Fruit fly (Drosophila melanogaster) whole organism, embryonic: Measurements from ENCODE around the gene Pcmt.
A peak's percentile ranks its signal among the peaks of the same experiment; 100 is the strongest.

Experiments
- Aef1 ChIP-seq: fragments of 200-800 bp; sonication (Bioruptor generic); IDR thresholded peaks from 3 replicates; pipeline ENCODE4 v1.3.6; 2022; ENCODE audit warnings: missing biosample characterization, missing genetic modification characterization
- CG1024 ChIP-seq: fragments of 200-800 bp; sonication (Bioruptor generic); IDR thresholded peaks from 2 replicates; pipeline ENCODE4 v1.3.6; 2022; ENCODE audit warnings: missing biosample characterization, missing genetic modification characterization
- CG10274 ChIP-seq: fragments of 200-800 bp; sonication (Bioruptor generic); optimal IDR thresholded peaks from 3 replicates; lab custom pipeline; 2017; ENCODE audit warnings: missing biosample characterization, mild to moderate bottlenecking, missing genetic modification characterization
- CG10321 ChIP-seq: fragments of 200-800 bp; sonication (Bioruptor generic); IDR thresholded peaks from 2 replicates; pipeline ENCODE4 v1.3.6; 2022; ENCODE audit warnings: missing biosample characterization, missing genetic modification characterization
- CG10654 ChIP-seq: fragments of 200-800 bp; sonication (Bioruptor generic); optimal IDR thresholded peaks from 2 replicates; lab custom pipeline; 2016; ENCODE audit warnings: missing biosample characterization, missing genetic modification characterization
- CG11696 ChIP-seq: fragments of 200-800 bp; sonication (Bioruptor generic); IDR thresholded peaks from 2 replicates; pipeline ENCODE4 v1.3.6; 2022; ENCODE audit warnings: missing biosample characterization, missing genetic modification characterization
- CG12071 ChIP-seq: fragments of 200-800 bp; sonication (Bioruptor generic); optimal IDR thresholded peaks from 3 replicates; lab custom pipeline; 2018; ENCODE audit warnings: missing biosample characterization, mild to moderate bottlenecking, missing genetic modification characterization
- CG14667 ChIP-seq: fragments of 200-800 bp; sonication (Bioruptor generic); IDR thresholded peaks from 2 replicates; pipeline ENCODE4 v1.3.6; 2022; ENCODE audit warnings: missing biosample characterization, missing genetic modification characterization
- CG15269 ChIP-seq: fragments of 200-800 bp; sonication (Bioruptor generic); optimal IDR thresholded peaks from 2 replicates; lab custom pipeline; 2018; ENCODE audit warnings: missing biosample characterization, mild to moderate bottlenecking, missing genetic modification characterization, moderate library complexity
- CG1647 ChIP-seq: fragments of 200-800 bp; sonication (Bioruptor generic); optimal IDR thresholded peaks from 3 replicates; lab custom pipeline; 2016; ENCODE audit warnings: missing biosample characterization, missing genetic modification characterization
- CG16813 ChIP-seq: fragments of 200-800 bp; sonication (Bioruptor generic); IDR thresholded peaks from 3 replicates; pipeline ENCODE4 v1.3.6; 2022; ENCODE audit warnings: missing biosample characterization, missing genetic modification characterization; ENCODE audit not compliant: partially characterized antibody
- CG17359 ChIP-seq: fragments of 200-800 bp; sonication (Bioruptor generic); optimal IDR thresholded peaks from 3 replicates; lab custom pipeline; 2018; ENCODE audit warnings: missing biosample characterization, mild to moderate bottlenecking, missing genetic modification characterization, moderate library complexity
- CG17568 ChIP-seq: fragments of 200-800 bp; sonication (Bioruptor generic); optimal IDR thresholded peaks from 2 replicates; lab custom pipeline; 2018; ENCODE audit warnings: missing biosample characterization, mild to moderate bottlenecking, missing genetic modification characterization, moderate library complexity
- CG18599 ChIP-seq: fragments of 200-800 bp; sonication (Bioruptor generic); optimal IDR thresholded peaks from 3 replicates; lab custom pipeline; 2017; ENCODE audit warnings: missing biosample characterization, missing genetic modification characterization, mild to moderate bottlenecking, moderate library complexity, missing genetic modification reagents
- CG34376 ChIP-seq: fragments of 200-800 bp; sonication (Bioruptor generic); optimal IDR thresholded peaks from 2 replicates; lab custom pipeline; 2018; ENCODE audit warnings: missing biosample characterization, mild to moderate bottlenecking, missing genetic modification characterization
- CG6765 ChIP-seq: fragments of 200-800 bp; sonication (Bioruptor generic); optimal IDR thresholded peaks from 3 replicates; lab custom pipeline; 2017; ENCODE audit warnings: missing biosample characterization, mild to moderate bottlenecking, missing genetic modification characterization
- CG7357 ChIP-seq: fragments of 200-800 bp; sonication (Bioruptor generic); IDR thresholded peaks from 3 replicates; pipeline ENCODE4 v1.3.6; 2022; ENCODE audit warnings: missing biosample characterization, missing genetic modification characterization
- CG7556 ChIP-seq: fragments of 200-800 bp; sonication (Bioruptor generic); optimal IDR thresholded peaks from 2 replicates; lab custom pipeline; 2017; ENCODE audit warnings: missing biosample characterization, mild to moderate bottlenecking, missing genetic modification characterization
- CG8281 ChIP-seq: fragments of 200-800 bp; sonication (Bioruptor generic); optimal IDR thresholded peaks from 2 replicates; lab custom pipeline; 2018; ENCODE audit warnings: missing biosample characterization, mild to moderate bottlenecking, missing genetic modification characterization, moderate library complexity
- CG9727 ChIP-seq: fragments of 200-800 bp; sonication (Bioruptor generic); optimal IDR thresholded peaks from 3 replicates; lab custom pipeline; 2017; ENCODE audit warnings: missing biosample characterization, mild to moderate bottlenecking, missing genetic modification characterization
- Camta ChIP-seq: fragments of 200-800 bp; sonication (Bioruptor generic); optimal IDR thresholded peaks from 2 replicates; lab custom pipeline; 2016; ENCODE audit warnings: missing biosample characterization, missing genetic modification characterization
- Dad ChIP-seq: fragments of 200-800 bp; sonication (Bioruptor generic); optimal IDR thresholded peaks from 3 replicates; lab custom pipeline; 2016; ENCODE audit warnings: missing biosample characterization, missing genetic modification characterization
- ERR ChIP-seq: fragments of 200-800 bp; sonication (Bioruptor generic); optimal IDR thresholded peaks from 2 replicates; lab custom pipeline; 2016; ENCODE audit warnings: missing biosample characterization, missing genetic modification characterization
- Hr78 ChIP-seq, 2 experiments: fragments of 200-800 bp in 1 of 2; fragments of >200 bp in 1 of 2; sonication (Bioruptor generic) in 1 of 2; optimal IDR thresholded peaks; 2 replicates each; lab custom pipeline; 2017 to 2019; ENCODE audit warnings: missing biosample characterization in 2 of 2, missing genetic modification characterization in 2 of 2, mild to moderate bottlenecking in 1 of 2, moderate library complexity in 1 of 2
- MTF-1 ChIP-seq: fragments of 200-800 bp; sonication (Bioruptor generic); optimal IDR thresholded peaks from 2 replicates; lab custom pipeline; 2018; ENCODE audit warnings: missing biosample characterization, mild to moderate bottlenecking, missing genetic modification characterization, borderline replicate concordance
- Opbp ChIP-seq: fragments of 200-800 bp; sonication (Bioruptor generic); IDR thresholded peaks from 3 replicates; pipeline ENCODE4 v1.3.6; 2022; ENCODE audit warnings: missing biosample characterization, missing genetic modification characterization; ENCODE audit not compliant: partially characterized antibody
- Xbp1 ChIP-seq: fragments of 200-800 bp; sonication (Bioruptor generic); optimal IDR thresholded peaks from 3 replicates; lab custom pipeline; 2016; ENCODE audit warnings: missing biosample characterization, mild to moderate bottlenecking, missing genetic modification characterization
- cas ChIP-seq: fragments of 200-800 bp; sonication (Bioruptor generic); IDR thresholded peaks from 2 replicates; pipeline ENCODE4 v1.3.6; 2022; ENCODE audit warnings: missing biosample characterization, missing genetic modification characterization
- crc ChIP-seq: fragments of 200-800 bp; sonication (Bioruptor generic); optimal IDR thresholded peaks from 2 replicates; lab custom pipeline; 2016; ENCODE audit warnings: missing biosample characterization, missing genetic modification characterization
- dysf ChIP-seq: fragments of 200-800 bp; sonication (Bioruptor generic); IDR thresholded peaks from 3 replicates; pipeline ENCODE4 v1.3.6; 2022; ENCODE audit warnings: missing biosample characterization, missing genetic modification characterization
- en ChIP-seq: fragments of 200-800 bp; sonication (Bioruptor generic); optimal IDR thresholded peaks from 2 replicates; lab custom pipeline; 2016; ENCODE audit warnings: missing biosample characterization, missing genetic modification characterization
- eve ChIP-seq, 2 experiments: fragments of >200 bp; optimal IDR thresholded peaks; 2 replicates each; lab custom pipeline; 2017; ENCODE audit warnings: missing biosample characterization in 2 of 2, missing genetic modification characterization in 2 of 2
- ewg ChIP-seq: fragments of 200-800 bp; sonication (Bioruptor generic); optimal IDR thresholded peaks from 3 replicates; lab custom pipeline; 2017; ENCODE audit warnings: mild to moderate bottlenecking, missing biosample characterization, missing genetic modification reagents, missing genetic modification characterization
- fd102C ChIP-seq: fragments of 200-800 bp; sonication (Bioruptor generic); optimal IDR thresholded peaks from 2 replicates; lab custom pipeline; 2018; ENCODE audit warnings: missing biosample characterization, mild to moderate bottlenecking, missing genetic modification characterization, moderate library complexity
- fd3F ChIP-seq: fragments of 200-800 bp; sonication (Bioruptor generic); optimal IDR thresholded peaks from 2 replicates; lab custom pipeline; 2018; ENCODE audit warnings: missing biosample characterization, mild to moderate bottlenecking, missing genetic modification characterization, moderate library complexity
- ftz-f1 ChIP-seq: fragments of 200-800 bp; sonication (Bioruptor generic); optimal IDR thresholded peaks from 2 replicates; lab custom pipeline; 2016; ENCODE audit warnings: missing biosample characterization, missing genetic modification characterization
- gfzf ChIP-seq: fragments of 200-800 bp; sonication (Bioruptor generic); optimal IDR thresholded peaks from 2 replicates; lab custom pipeline; 2016; ENCODE audit warnings: missing biosample characterization, mild to moderate bottlenecking, missing genetic modification characterization, moderate library complexity
- ham ChIP-seq: fragments of 200-800 bp; sonication (Bioruptor generic); IDR thresholded peaks from 2 replicates; pipeline ENCODE4 v1.3.6; 2022; ENCODE audit warnings: missing biosample characterization, missing genetic modification characterization
- her ChIP-seq: fragments of 200-800 bp; sonication (Bioruptor generic); optimal IDR thresholded peaks from 2 replicates; lab custom pipeline; 2016; ENCODE audit warnings: missing biosample characterization, missing genetic modification characterization
- ind ChIP-seq: fragments of 200-800 bp; sonication (Bioruptor generic); optimal IDR thresholded peaks from 3 replicates; lab custom pipeline; 2016; ENCODE audit warnings: missing biosample characterization, missing genetic modification characterization
- kah ChIP-seq: fragments of 200-800 bp; sonication (Bioruptor generic); optimal IDR thresholded peaks from 2 replicates; lab custom pipeline; 2018; ENCODE audit warnings: missing biosample characterization, mild to moderate bottlenecking, missing genetic modification characterization
- lbe ChIP-seq: fragments of 200-800 bp; sonication (Bioruptor generic); optimal IDR thresholded peaks from 2 replicates; lab custom pipeline; 2016; ENCODE audit warnings: missing biosample characterization, mild to moderate bottlenecking, missing genetic modification characterization
- mld ChIP-seq: fragments of 200-800 bp; sonication (Bioruptor generic); IDR thresholded peaks from 3 replicates; pipeline ENCODE4 v1.3.6; 2022; ENCODE audit warnings: missing biosample characterization, missing genetic modification characterization; ENCODE audit not compliant: partially characterized antibody
- p53 ChIP-seq: fragments of 200-800 bp; sonication (Bioruptor generic); optimal IDR thresholded peaks from 2 replicates; lab custom pipeline; 2016; ENCODE audit warnings: missing biosample characterization, missing genetic modification characterization
- pfk ChIP-seq: fragments of 200-800 bp; sonication (Bioruptor generic); optimal IDR thresholded peaks from 2 replicates; lab custom pipeline; 2018; ENCODE audit warnings: missing biosample characterization, mild to moderate bottlenecking, missing genetic modification characterization, moderate library complexity
- pum ChIP-seq: fragments of 200-800 bp; sonication (Bioruptor generic); optimal IDR thresholded peaks from 2 replicates; lab custom pipeline; 2016; ENCODE audit warnings: missing biosample characterization, missing genetic modification characterization
- slbo ChIP-seq: fragments of 200-800 bp; sonication (Bioruptor generic); IDR thresholded peaks from 2 replicates; pipeline ENCODE4 v1.3.6; 2022; ENCODE audit warnings: missing biosample characterization, missing genetic modification characterization
- tio ChIP-seq: fragments of 200-800 bp; sonication (Bioruptor generic); optimal IDR thresholded peaks from 2 replicates; lab custom pipeline; 2017; ENCODE audit warnings: missing biosample characterization, missing genetic modification characterization, inconsistent platforms
- ttk ChIP-seq: fragments of 200-800 bp; sonication (Bioruptor generic); IDR thresholded peaks from 2 replicates; pipeline ENCODE4 v2.1.2; 2022; ENCODE audit warnings: missing biosample characterization, missing genetic modification characterization
- tup ChIP-seq: fragments of 200-800 bp; sonication (Bioruptor generic); optimal IDR thresholded peaks from 2 replicates; lab custom pipeline; 2016; ENCODE audit warnings: missing biosample characterization, mild to moderate bottlenecking, missing genetic modification characterization, moderate library complexity
- twi ChIP-seq: fragments of 200-800 bp; optimal IDR thresholded peaks from 2 replicates; lab custom pipeline; 2019; ENCODE audit warnings: missing biosample characterization, mild to moderate bottlenecking, missing genetic modification characterization, moderate library complexity

The Pcmt gene

dm6 chr3R:5550452-5550851, 3.7 kb downstream of the Pcmt start (continued):
- TF ChIP-seq tio (no peak), CG17568 (GFP tag; lab: Kevin White, UChicago) (no peak), CG1647 (no peak), CG9727 (GFP tag; lab: Kevin White, UChicago) (no peak), Xbp1 (GFP tag; lab: Kevin White, UChicago) (no peak), lbe (GFP tag; lab: Kevin White, UChicago) (no peak), CG7357 (GFP tag; lab: Robert Waterston, UW) (no peak), CG1024 (no peak), fd3F (GFP tag; lab: Kevin White, UChicago) (no peak), CG8281 (tag; lab: Kevin White, UChicago) (no peak), Opbp (GFP tag; lab: Robert Waterston, UW) (peak; percentile 71; the same call in 2 of the 3 replicates), slbo (GFP tag; lab: Robert Waterston, UW) (no peak), Dad (GFP tag; lab: Kevin White, UChicago) (no peak), ERR (GFP tag; lab: Kevin White, UChicago) (no peak), fd102C (no peak), twi (tag; lab: Kevin White, UChicago) (no peak), ftz-f1 (GFP tag; lab: Kevin White, UChicago) (no peak), dysf (GFP tag; lab: Robert Waterston, UW) (no peak), her (GFP tag; lab: Kevin White, UChicago) (no peak), crc (GFP tag; lab: Kevin White, UChicago) (no peak), CG12071 (GFP tag; lab: Kevin White, UChicago) (no peak), kah (GFP tag; lab: Kevin White, UChicago) (no peak), pum (no peak), CG17359 (tag; lab: Kevin White, UChicago) (no peak), tup (GFP tag; lab: Kevin White, UChicago) (no peak), CG34376 (GFP tag; lab: Kevin White, UChicago) (no peak), mld (GFP tag; lab: Robert Waterston, UW) (peak; percentile 41; the same call in 1 of the 3 replicates), ewg (GFP tag; lab: Kevin White, UChicago) (no peak), cas (no peak), CG14667 (GFP tag; lab: Robert Waterston, UW) (no peak), Camta (GFP tag; lab: Kevin White, UChicago) (no peak), pfk (no peak), eve (GFP tag; optimal IDR thresholded peaks at IDR 0.05; lab: Kevin White, UChicago) (no peak), en (GFP tag; lab: Kevin White, UChicago) (no peak), CG7556 (GFP tag; lab: Kevin White, UChicago) (no peak), ttk (GFP tag; lab: Robert Waterston, UW) (no peak), ham (GFP tag; lab: Robert Waterston, UW) (no peak), CG10274 (GFP tag; lab: Kevin White, UChicago) (no peak), CG6765 (GFP tag; lab: Kevin White, UChicago) (no peak), CG18599 (no peak), CG10654 (GFP tag; lab: Kevin White, UChicago) (no peak), MTF-1 (GFP tag; lab: Kevin White, UChicago) (no peak), Hr78 (GFP tag; optimal IDR thresholded peaks at IDR 0.05; lab: Kevin White, UChicago) (no peak), CG11696 (no peak), gfzf (peak; percentile 26), Aef1 (no peak), ind (GFP tag; lab: Kevin White, UChicago) (no peak), p53 (GFP tag; lab: Kevin White, UChicago) (no peak), CG15269 (tag; lab: Kevin White, UChicago) (no peak), CG16813 (GFP tag; lab: Robert Waterston, UW) (peak; percentile 72), CG10321 (GFP tag; lab: Robert Waterston, UW) (no peak)
